Fruit fly (Drosophila melanogaster) whole organism, embryonic: ENCODE measurements around the gene CG10621.

Experiments
- Abd-B ChIP-seq: fragments of 200-800 bp; sonication (Bioruptor generic); optimal IDR thresholded peaks from 2 replicates; lab custom pipeline; 2018; ENCODE audit warnings: missing biosample characterization, mild to moderate bottlenecking, missing genetic modification characterization, moderate library complexity
- Bdp1 ChIP-seq: fragments of 200-800 bp; sonication (Bioruptor generic); optimal IDR thresholded peaks from 3 replicates; lab custom pipeline; 2016; ENCODE audit warnings: missing biosample characterization, missing genetic modification characterization
- CG10267 ChIP-seq: fragments of 200-800 bp; sonication (Bioruptor generic); optimal IDR thresholded peaks from 2 replicates; lab custom pipeline; 2018; ENCODE audit warnings: missing biosample characterization, mild to moderate bottlenecking, missing genetic modification characterization, moderate library complexity
- CG10431 ChIP-seq: fragments of 200-800 bp; sonication (Bioruptor generic); optimal IDR thresholded peaks from 3 replicates; lab custom pipeline; 2018; ENCODE audit warnings: missing biosample characterization, mild to moderate bottlenecking, missing genetic modification characterization
- CG10565 ChIP-seq: fragments of 200-800 bp; sonication (Bioruptor generic); optimal IDR thresholded peaks from 3 replicates; lab custom pipeline; 2016; ENCODE audit warnings: missing biosample characterization, mild to moderate bottlenecking, missing genetic modification characterization
- CG11695 ChIP-seq: fragments of 200-800 bp; sonication (Bioruptor generic); IDR thresholded peaks from 3 replicates; pipeline ENCODE4 v1.3.6; 2022; ENCODE audit warnings: missing biosample characterization, missing genetic modification characterization
- CG12942 ChIP-seq: fragments of 200-800 bp; sonication (Bioruptor generic); optimal IDR thresholded peaks from 3 replicates; lab custom pipeline; 2016; ENCODE audit warnings: missing biosample characterization, missing genetic modification characterization
- CG14014 ChIP-seq: fragments of 200-800 bp; sonication (Bioruptor generic); IDR thresholded peaks from 2 replicates; pipeline ENCODE4 v1.3.6; 2022; ENCODE audit warnings: missing biosample characterization, missing genetic modification characterization
- CG15073 ChIP-seq: fragments of 200-800 bp; sonication (Bioruptor generic); optimal IDR thresholded peaks from 2 replicates; lab custom pipeline; 2016; ENCODE audit warnings: missing biosample characterization, missing genetic modification characterization
- CG16815 ChIP-seq: fragments of 200-800 bp; sonication (Bioruptor generic); optimal IDR thresholded peaks from 3 replicates; lab custom pipeline; 2017; ENCODE audit warnings: missing biosample characterization, mild to moderate bottlenecking, missing genetic modification characterization
- CG17612 ChIP-seq: fragments of 200-800 bp; sonication (Bioruptor generic); IDR thresholded peaks from 2 replicates; pipeline ENCODE4 v1.3.6; 2022; ENCODE audit warnings: missing biosample characterization, missing genetic modification characterization
- CG17802 ChIP-seq: fragments of 200-800 bp; sonication (Bioruptor generic); optimal IDR thresholded peaks from 2 replicates; lab custom pipeline; 2018; ENCODE audit warnings: missing biosample characterization, mild to moderate bottlenecking, missing genetic modification characterization, moderate library complexity
- CG31365 ChIP-seq: fragments of 200-800 bp; sonication (Bioruptor generic); optimal IDR thresholded peaks from 2 replicates; lab custom pipeline; 2018; ENCODE audit warnings: missing biosample characterization, mild to moderate bottlenecking, missing genetic modification characterization
- CG31441 ChIP-seq: fragments of 200-800 bp; sonication (Bioruptor generic); IDR thresholded peaks from 2 replicates; pipeline ENCODE4 v1.3.6; 2022; ENCODE audit warnings: missing biosample characterization, missing genetic modification characterization
- CG34224 ChIP-seq: fragments of 200-800 bp; sonication (Bioruptor generic); IDR thresholded peaks from 3 replicates; pipeline ENCODE4 v1.3.6; 2022; ENCODE audit warnings: missing biosample characterization, missing genetic modification characterization; ENCODE audit not compliant: partially characterized antibody
- CG34422 ChIP-seq: fragments of 200-800 bp; sonication (Bioruptor generic); IDR thresholded peaks from 3 replicates; pipeline ENCODE4 v1.3.6; 2022; ENCODE audit warnings: missing biosample characterization, missing genetic modification characterization
- CG43689 ChIP-seq: fragments of 200-800 bp; sonication (Bioruptor generic); IDR thresholded peaks from 2 replicates; pipeline ENCODE4 v1.3.6; 2022; ENCODE audit warnings: missing biosample characterization, missing genetic modification characterization
- CG4424 ChIP-seq: fragments of 200-800 bp; sonication (Bioruptor generic); optimal IDR thresholded peaks from 3 replicates; lab custom pipeline; 2016; ENCODE audit warnings: missing biosample characterization, missing genetic modification characterization
- CG4707 ChIP-seq: fragments of 200-800 bp; sonication (Bioruptor generic); optimal IDR thresholded peaks from 2 replicates; lab custom pipeline; 2018; ENCODE audit warnings: missing biosample characterization, mild to moderate bottlenecking, missing genetic modification characterization, moderate library complexity
- CG6854 ChIP-seq: fragments of 200-800 bp; sonication (Bioruptor generic); optimal IDR thresholded peaks from 3 replicates; lab custom pipeline; 2017; ENCODE audit warnings: missing biosample characterization, mild to moderate bottlenecking, missing genetic modification characterization
- CG7745 ChIP-seq: fragments of 200-800 bp; sonication (Bioruptor generic); optimal IDR thresholded peaks from 2 replicates; lab custom pipeline; 2018; ENCODE audit warnings: missing biosample characterization, mild to moderate bottlenecking, missing genetic modification characterization, moderate library complexity
- CG9437 ChIP-seq: fragments of 200-800 bp; sonication (Bioruptor generic); optimal IDR thresholded peaks from 2 replicates; lab custom pipeline; 2018; ENCODE audit warnings: missing biosample characterization, mild to moderate bottlenecking, missing genetic modification characterization
- CG9876 ChIP-seq: fragments of 200-800 bp; sonication (Bioruptor generic); optimal IDR thresholded peaks from 2 replicates; lab custom pipeline; 2016; ENCODE audit warnings: missing biosample characterization, missing genetic modification characterization
- CHES-1-like ChIP-seq: fragments of 200-800 bp; sonication (Bioruptor generic); optimal IDR thresholded peaks from 2 replicates; lab custom pipeline; 2016; ENCODE audit warnings: missing biosample characterization, missing genetic modification characterization
- Dek ChIP-seq: fragments of 200-800 bp; sonication (Bioruptor generic); optimal IDR thresholded peaks from 3 replicates; lab custom pipeline; 2019; ENCODE audit warnings: missing biosample characterization, mild to moderate bottlenecking, missing genetic modification characterization, moderate library complexity
- Dip2 ChIP-seq: fragments of 200-800 bp; sonication (Bioruptor generic); IDR thresholded peaks from 2 replicates; pipeline ENCODE4 v1.3.6; 2022; ENCODE audit warnings: missing biosample characterization, missing genetic modification characterization
- Lhr ChIP-seq: fragments of 200-800 bp; sonication (Bioruptor generic); optimal IDR thresholded peaks from 3 replicates; lab custom pipeline; 2017; ENCODE audit warnings: mild to moderate bottlenecking, missing biosample characterization, missing genetic modification reagents, missing genetic modification characterization
- Lim3 ChIP-seq: fragments of 200-800 bp; sonication (Bioruptor generic); IDR thresholded peaks from 2 replicates; pipeline ENCODE4 v1.3.6; 2022; ENCODE audit warnings: missing biosample characterization, missing genetic modification characterization
- Max ChIP-seq: fragments of 200-800 bp; sonication (Bioruptor generic); optimal IDR thresholded peaks from 2 replicates; lab custom pipeline; 2016; ENCODE audit warnings: missing biosample characterization, mild to moderate bottlenecking, missing genetic modification characterization
- Meics ChIP-seq: fragments of 200-800 bp; sonication (Bioruptor generic); optimal IDR thresholded peaks from 2 replicates; lab custom pipeline; 2017; ENCODE audit warnings: missing biosample characterization, mild to moderate bottlenecking, missing genetic modification characterization
- Nf-YC ChIP-seq: fragments of 200-800 bp; optimal IDR thresholded peaks from 3 replicates; lab custom pipeline; 2019; ENCODE audit warnings: missing biosample characterization, mild to moderate bottlenecking, missing genetic modification characterization, moderate library complexity
- Optix ChIP-seq: fragments of 200-800 bp; sonication (Bioruptor generic); IDR thresholded peaks from 3 replicates; pipeline ENCODE4 v1.3.6; 2022; ENCODE audit warnings: missing biosample characterization, missing genetic modification characterization
- Ptx1 ChIP-seq: fragments of 200-800 bp; sonication (Bioruptor generic); IDR thresholded peaks from 2 replicates; pipeline ENCODE4 v1.3.6; 2022; ENCODE audit warnings: missing biosample characterization, missing genetic modification characterization
- Rfx ChIP-seq: fragments of 200-800 bp; sonication (Bioruptor generic); IDR thresholded peaks from 2 replicates; pipeline ENCODE4 v1.3.6; 2022; ENCODE audit warnings: missing biosample characterization, missing genetic modification characterization
- cad ChIP-seq: fragments of >200 bp; optimal IDR thresholded peaks from 2 replicates; lab custom pipeline; 2017; ENCODE audit warnings: missing biosample characterization, missing genetic modification characterization
- chif ChIP-seq, 2 experiments: fragments of 200-800 bp; sonication (Bioruptor generic); optimal IDR thresholded peaks; 3 replicates each; lab custom pipeline; 2016; ENCODE audit warnings: missing biosample characterization in 2 of 2, missing genetic modification characterization in 2 of 2
- cwo ChIP-seq: fragments of 200-800 bp; sonication (Bioruptor generic); optimal IDR thresholded peaks from 3 replicates; lab custom pipeline; 2017; ENCODE audit warnings: missing biosample characterization, missing genetic modification characterization, mild to moderate bottlenecking, moderate library complexity, missing genetic modification reagents
- dmrt99B ChIP-seq: fragments of 200-800 bp; sonication (Bioruptor generic); optimal IDR thresholded peaks from 2 replicates; lab custom pipeline; 2018; ENCODE audit warnings: missing biosample characterization, mild to moderate bottlenecking, missing genetic modification characterization, moderate library complexity
- gsb-n ChIP-seq: fragments of 200-800 bp; sonication (Bioruptor generic); optimal IDR thresholded peaks from 3 replicates; lab custom pipeline; 2018; ENCODE audit warnings: missing biosample characterization, mild to moderate bottlenecking, missing genetic modification characterization
- ken ChIP-seq: fragments of 200-800 bp; sonication (Bioruptor generic); IDR thresholded peaks from 3 replicates; pipeline ENCODE4 v1.3.6; 2022; ENCODE audit warnings: missing biosample characterization, missing genetic modification characterization
- lab ChIP-seq: fragments of 200-800 bp; sonication (Bioruptor generic); optimal IDR thresholded peaks from 3 replicates; lab custom pipeline; 2017; ENCODE audit warnings: missing biosample characterization, missing genetic modification characterization, mild to moderate bottlenecking, moderate library complexity, missing genetic modification reagents
- nom ChIP-seq: fragments of 200-800 bp; sonication (Bioruptor generic); optimal IDR thresholded peaks from 2 replicates; lab custom pipeline; 2017; ENCODE audit warnings: missing biosample characterization, missing genetic modification characterization, mild to moderate bottlenecking, moderate library complexity, missing genetic modification reagents
- oc ChIP-seq: fragments of 200-800 bp; sonication (Bioruptor generic); optimal IDR thresholded peaks from 2 replicates; lab custom pipeline; 2018; ENCODE audit warnings: missing biosample characterization, mild to moderate bottlenecking, missing genetic modification characterization, moderate library complexity
- onecut ChIP-seq: fragments of 200-800 bp; sonication (Bioruptor generic); IDR thresholded peaks from 2 replicates; pipeline ENCODE4 v1.3.6; 2022; ENCODE audit warnings: missing biosample characterization, missing genetic modification characterization
- ranshi ChIP-seq: fragments of 200-800 bp; sonication (Bioruptor generic); IDR thresholded peaks from 2 replicates; pipeline ENCODE4 v1.3.6; 2022; ENCODE audit warnings: missing biosample characterization, missing genetic modification characterization
- rib ChIP-seq: fragments of 200-800 bp; sonication (Bioruptor generic); IDR thresholded peaks from 2 replicates; pipeline ENCODE4 v1.3.6; 2022; ENCODE audit warnings: missing biosample characterization, missing genetic modification characterization
- sim ChIP-seq: fragments of 200-800 bp; sonication (Bioruptor generic); IDR thresholded peaks from 2 replicates; pipeline ENCODE4 v1.3.6; 2022; ENCODE audit warnings: missing biosample characterization, missing genetic modification characterization
- tap ChIP-seq: fragments of 200-800 bp; optimal IDR thresholded peaks from 3 replicates; lab custom pipeline; 2019; ENCODE audit warnings: missing biosample characterization, mild to moderate bottlenecking, missing genetic modification characterization, moderate library complexity
- trem ChIP-seq: fragments of 200-800 bp; optimal IDR thresholded peaks from 3 replicates; lab custom pipeline; 2019; ENCODE audit warnings: missing biosample characterization, mild to moderate bottlenecking, missing genetic modification characterization, moderate library complexity
- tx ChIP-seq: fragments of 200-800 bp; sonication (Bioruptor generic); optimal IDR thresholded peaks from 2 replicates; lab custom pipeline; 2016; ENCODE audit warnings: missing biosample characterization, missing genetic modification characterization

The CG10621 gene

dm6 chr2L:18948065-18948723 lies 6.0 kb downstream of the CG10621 start (continued):
- no peak for TF ChIP-seq Lhr (GFP tag; lab: Kevin White, UChicago)
- TF ChIP-seq gsb-n: peak; percentile 78
- peak; percentile 63 for TF ChIP-seq Dek (tag; lab: Kevin White, UChicago)
- TF ChIP-seq dmrt99B: peak; percentile 73
- TF ChIP-seq CG17802 (tag; lab: Kevin White, UChicago): peak; percentile 45
- TF ChIP-seq CG34224 (GFP tag; lab: Robert Waterston, UW): no peak
- no peak for TF ChIP-seq CHES-1-like
- peak; percentile 61; the same call in 1 of the 3 replicates for TF ChIP-seq ken (GFP tag; lab: Robert Waterston, UW)
- no peak for TF ChIP-seq sim (GFP tag; lab: Robert Waterston, UW)
- TF ChIP-seq CG17612 (GFP tag; lab: Robert Waterston, UW): no peak
- TF ChIP-seq cwo (GFP tag; lab: Kevin White, UChicago): peak; percentile 25
- no peak for TF ChIP-seq CG6854 (GFP tag; lab: Kevin White, UChicago)
- TF ChIP-seq CG31441: peak; percentile 76
- no peak for TF ChIP-seq CG10565 (GFP tag; lab: Kevin White, UChicago)
- peak; percentile 45 to 60 for TF ChIP-seq chif (GFP tag; optimal IDR thresholded peaks at IDR 0.05; lab: Kevin White, UChicago)
- peak; percentile 48 for TF ChIP-seq CG12942 (GFP tag; lab: Kevin White, UChicago)
- no peak for TF ChIP-seq rib (GFP tag; lab: Robert Waterston, UW)
- peak; percentile 7 for TF ChIP-seq Meics (GFP tag; lab: Kevin White, UChicago)
- peak; percentile 19; the same call in 1 of the 2 replicates for TF ChIP-seq ranshi (GFP tag; lab: Robert Waterston, UW)
- peak; percentile 56 for TF ChIP-seq CG4424 (GFP tag; lab: Kevin White, UChicago)
- TF ChIP-seq CG31365 (tag; lab: Kevin White, UChicago): no peak
- peak; percentile 75 for TF ChIP-seq CG9437 (GFP tag; lab: Kevin White, UChicago)
- no peak for TF ChIP-seq Optix (GFP tag; lab: Robert Waterston, UW)
- TF ChIP-seq CG16815 (GFP tag; lab: Kevin White, UChicago): peak; percentile 68
- TF ChIP-seq Rfx (GFP tag; lab: Robert Waterston, UW): no peak; the same call in 1 of the 2 replicates
- peak; percentile 66 for TF ChIP-seq CG10431 (GFP tag; lab: Kevin White, UChicago)
- no peak for TF ChIP-seq CG11695
- TF ChIP-seq Bdp1: no peak
- TF ChIP-seq trem (tag; lab: Kevin White, UChicago): peak; percentile 28
- peak; percentile 47 for TF ChIP-seq Abd-B (GFP tag; lab: Kevin White, UChicago)
- peak; percentile 44; the same call in 1 of the 2 replicates for TF ChIP-seq onecut
- TF ChIP-seq CG7745 (tag; lab: Kevin White, UChicago): no peak
- peak; percentile 10; the same call in 1 of the 3 replicates for TF ChIP-seq CG34422
- peak; percentile 40 for TF ChIP-seq oc (tag; lab: Kevin White, UChicago)
- no peak for TF ChIP-seq CG9876
- peak; percentile 48 for TF ChIP-seq CG10267 (tag; lab: Kevin White, UChicago)
- TF ChIP-seq Nf-YC (tag; lab: Kevin White, UChicago): peak; percentile 22
- TF ChIP-seq nom (GFP tag; lab: Kevin White, UChicago): peak; percentile 52
- TF ChIP-seq CG4707: peak; percentile 62
- TF ChIP-seq tx (GFP tag; lab: Kevin White, UChicago): no peak
- TF ChIP-seq Lim3: no peak
- no peak for TF ChIP-seq CG43689 (GFP tag; lab: Robert Waterston, UW)
- TF ChIP-seq tap (tag; lab: Kevin White, UChicago): peak; percentile 62
- TF ChIP-seq Dip2: no peak
- no peak for TF ChIP-seq CG14014 (GFP tag; lab: Robert Waterston, UW)
- TF ChIP-seq Ptx1: peak; percentile 67
- peak; percentile 37 for TF ChIP-seq CG15073 (GFP tag; lab: Kevin White, UChicago)
- TF ChIP-seq Max (GFP tag; lab: Kevin White, UChicago): no peak
- peak; percentile 56 for TF ChIP-seq lab
- no peak for TF ChIP-seq cad (GFP tag; lab: Kevin White, UChicago)
